Worm (Caenorhabditis elegans): ENCODE results near the gene C17G10.6.

DNA sequence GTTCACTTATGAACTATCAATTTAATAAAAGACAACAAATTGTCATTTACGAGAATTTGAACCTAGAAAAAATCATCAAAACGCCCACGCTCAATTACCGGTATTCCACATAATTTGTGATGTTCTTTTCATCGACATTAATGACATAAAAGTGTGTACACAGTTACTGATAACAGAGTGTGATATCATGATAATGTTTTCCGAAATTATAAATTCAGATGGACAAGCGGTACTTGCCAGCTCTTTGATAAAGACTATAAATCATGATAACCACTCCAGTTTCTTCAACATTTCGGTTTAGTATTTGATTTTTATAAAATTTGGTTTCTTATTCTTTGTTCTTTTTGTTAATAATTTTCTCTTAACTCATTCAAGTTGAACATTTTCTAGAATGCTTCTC, 17.3 kb downstream of the C17G10.6 start, which contains the start of gene lys-8:
- TF ChIP-seq lin-39 (tag; optimal IDR thresholded peaks at IDR 0.05), result no peak
- no peak for TF ChIP-seq snpc-4 (tag; optimal IDR thresholded peaks at IDR 0.05)
- no peak for TF ChIP-seq lin-13 (GFP tag; optimal IDR thresholded peaks at IDR 0.05)
- TF ChIP-seq nhr-237 (tag; optimal IDR thresholded peaks at IDR 0.05), result no peak
- TF ChIP-seq nhr-25 (tag; optimal IDR thresholded peaks at IDR 0.05), result no peak
- no peak for TF ChIP-seq nhr-11 (tag; optimal IDR thresholded peaks at IDR 0.05)

All from whole organism, L2 larva.